Worm (Caenorhabditis elegans): ENCODE measurements around the gene chtl-1.

chtl-1 gene

DNA sequence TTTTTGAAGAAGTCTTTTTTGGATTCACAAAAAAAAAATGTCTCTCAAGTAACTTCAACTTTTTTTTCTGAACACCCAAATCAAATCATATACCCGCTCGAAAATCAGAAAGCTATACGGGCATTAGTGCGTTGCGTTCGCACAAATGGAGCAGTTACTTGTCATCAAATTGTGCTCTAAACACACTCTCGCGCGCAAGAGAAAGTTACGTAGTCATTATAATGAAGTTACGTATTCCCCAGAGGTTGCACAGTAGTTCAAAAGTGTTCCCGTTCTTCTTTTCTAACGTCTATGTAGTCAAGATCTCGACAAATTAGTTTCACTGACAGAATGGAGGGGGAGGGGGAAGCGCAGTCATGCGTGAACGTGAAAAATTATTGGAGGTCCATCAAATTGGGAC is 42.6 kb downstream of the chtl-1 start:
- TF ChIP-seq aly-2 (tag; optimal IDR thresholded peaks at IDR 0.05): no peak
- TF ChIP-seq nhr-43 (tag; optimal IDR thresholded peaks at IDR 0.05; ENCODE audit: poor library complexity, severe bottlenecking): no peak
- no peak for TF ChIP-seq nfya-1 (tag; optimal IDR thresholded peaks at IDR 0.05; ENCODE audit: insufficient read depth)
- TF ChIP-seq jun-1 (tag; optimal IDR thresholded peaks at IDR 0.05): no peak
- TF ChIP-seq nhr-25 (tag; optimal IDR thresholded peaks at IDR 0.05): no peak
- no peak for TF ChIP-seq ztf-11 (tag; optimal IDR thresholded peaks at IDR 0.05)
- no peak for TF ChIP-seq unc-39 (tag; optimal IDR thresholded peaks at IDR 0.05)
- no peak for TF ChIP-seq unc-62 (GFP tag; optimal IDR thresholded peaks at IDR 0.05)
- TF ChIP-seq daf-12 (tag; optimal IDR thresholded peaks at IDR 0.05): no peak
- TF ChIP-seq ztf-4 (tag; optimal IDR thresholded peaks at IDR 0.05): no peak
- no peak for TF ChIP-seq fkh-10 (GFP tag; optimal IDR thresholded peaks at IDR 0.05)
- no peak for TF ChIP-seq nhr-12 (tag; optimal IDR thresholded peaks at IDR 0.05)
- no peak for TF ChIP-seq elt-1 (tag; optimal IDR thresholded peaks at IDR 0.05)
- no peak for TF ChIP-seq lin-15B (tag; optimal IDR thresholded peaks at IDR 0.05)
- TF ChIP-seq R02D3.7 (tag; optimal IDR thresholded peaks at IDR 0.05): no peak
- no peak for TF ChIP-seq lin-39 (tag; optimal IDR thresholded peaks at IDR 0.05)
- TF ChIP-seq pqm-1 (tag; optimal IDR thresholded peaks at IDR 0.05): no peak

DNA sequence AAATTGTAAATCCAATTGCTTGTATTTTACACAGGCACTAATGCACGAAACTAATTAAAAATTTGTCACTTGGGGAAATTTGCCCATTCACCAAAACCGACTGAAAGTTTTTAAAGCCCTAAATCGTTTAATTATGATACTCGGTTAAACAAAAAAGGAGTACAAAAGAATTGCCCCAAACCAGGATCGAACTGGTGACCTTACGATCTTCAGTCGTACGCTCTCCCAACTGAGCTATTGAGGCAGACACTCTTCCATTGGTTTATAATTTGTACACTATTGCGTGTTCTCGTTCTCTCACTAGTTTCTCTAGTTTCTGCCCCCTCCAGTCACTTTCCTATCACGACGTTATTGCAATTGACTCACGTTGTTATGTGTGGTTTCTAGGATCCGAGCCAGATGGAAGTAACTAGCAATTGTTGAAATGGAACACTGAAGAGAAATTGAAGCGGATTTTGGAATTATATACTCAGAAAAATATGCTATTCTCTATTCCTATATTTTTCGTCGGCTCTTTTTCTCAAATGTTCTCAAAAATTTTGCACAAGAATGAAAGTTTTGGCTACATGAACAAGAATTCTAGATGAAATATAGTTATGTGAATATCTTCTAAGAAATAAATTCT is 44.8 kb downstream of the chtl-1 start:
- TF ChIP-seq mdl-1 (tag; optimal IDR thresholded peaks at IDR 0.05) (no peak), nfya-1 (tag; optimal IDR thresholded peaks at IDR 0.05; ENCODE audit: insufficient read depth) (peak; percentile 36), snpc-4 (tag; optimal IDR thresholded peaks at IDR 0.05) (peak; percentile 15), hmg-11 (tag; optimal IDR thresholded peaks at IDR 0.05) (peak; percentile 65), ama-1 (optimal IDR thresholded peaks at IDR 0.05) (no peak), lin-39 (tag; optimal IDR thresholded peaks at IDR 0.05) (peak; percentile 11), lsy-12 (tag; optimal IDR thresholded peaks at IDR 0.05) (peak; percentile 25), elt-2 (tag; optimal IDR thresholded peaks at IDR 0.05) (peak; percentile 28), nhr-77 (tag; optimal IDR thresholded peaks at IDR 0.05) (peak; percentile 34), nhr-43 (tag; optimal IDR thresholded peaks at IDR 0.05; ENCODE audit: poor library complexity, severe bottlenecking) (peak; percentile 69), lin-15B (tag; optimal IDR thresholded peaks at IDR 0.05) (no peak), nhr-23 (tag; optimal IDR thresholded peaks at IDR 0.05) (no peak), tbx-2 (tag; optimal IDR thresholded peaks at IDR 0.05) (peak; percentile 46)

DNA sequence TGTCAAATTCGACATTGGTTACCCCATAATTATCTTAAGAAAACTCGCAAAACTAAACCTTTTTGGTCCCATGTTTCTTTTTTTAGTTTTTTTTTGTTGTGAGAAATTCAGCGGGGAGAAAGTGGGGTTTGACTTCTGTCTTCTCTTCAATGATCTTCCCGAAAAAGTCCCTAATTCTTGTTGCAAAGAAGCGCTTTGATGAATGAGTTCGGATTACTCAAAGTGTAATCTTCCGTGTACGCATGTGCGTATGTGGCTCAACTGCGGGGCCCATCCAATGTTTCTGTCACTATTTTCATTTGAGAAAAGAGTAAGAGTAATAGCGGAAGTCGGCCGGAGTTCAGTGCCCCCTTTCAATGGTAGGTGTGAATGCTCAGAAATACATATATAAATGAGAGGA is 52.9 kb downstream of the chtl-1 start:
- peak; percentile 15 for TF ChIP-seq lin-39 (tag; optimal IDR thresholded peaks at IDR 0.05)
- TF ChIP-seq nhr-11 (tag; optimal IDR thresholded peaks at IDR 0.05): no peak

DNA sequence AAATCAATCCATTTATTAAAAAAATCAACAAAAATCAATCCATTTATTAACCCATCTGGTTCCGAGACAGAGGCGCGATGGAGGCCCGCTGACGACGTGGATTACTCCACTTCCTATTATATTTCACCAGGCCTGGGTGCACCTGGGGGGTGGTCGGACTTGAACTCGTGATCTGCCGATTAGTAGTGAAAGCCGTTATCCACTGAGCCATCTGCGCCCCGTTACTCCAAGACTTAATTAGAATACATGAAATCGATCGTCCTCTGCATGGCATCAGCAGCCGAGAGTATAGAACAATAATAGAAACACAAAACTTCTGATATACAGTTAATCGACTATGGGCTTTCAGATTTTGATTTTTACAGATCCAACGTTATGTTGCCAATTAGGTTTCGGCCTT is 54.5 kb downstream of the chtl-1 start:
- no peak for TF ChIP-seq daf-12 (tag; optimal IDR thresholded peaks at IDR 0.05)

Data from whole organism, L3 larva.